Worm (Caenorhabditis elegans) whole organism, mixed stage, embryonic: ENCODE measurements around the gene F59D12.3.

Experiments
- M03D4.4 ChIP-seq: sonication (generic microtip); optimal IDR thresholded peaks from 2 replicates; lab custom pipeline; 2017; ENCODE audit warnings: mild to moderate bottlenecking, missing genetic modification characterization, missing compliant biosample characterization
- bed-3 ChIP-seq: fragments of 200-800 bp; sonication (Bioruptor generic); optimal IDR thresholded peaks from 3 replicates; lab custom pipeline; 2018; ENCODE audit warnings: mild to moderate bottlenecking, missing genetic modification characterization, moderate library complexity, missing compliant biosample characterization
- blmp-1 ChIP-seq: fragments of 150-350 bp; optimal IDR thresholded peaks from 2 replicates; lab custom pipeline; 2014; ENCODE audit warnings: missing biosample characterization, missing genetic modification characterization
- ces-1 ChIP-seq: fragments of 150-350 bp; optimal IDR thresholded peaks from 2 replicates; lab custom pipeline; 2014; ENCODE audit warnings: missing biosample characterization, missing genetic modification reagents, missing genetic modification characterization
- cnd-1 ChIP-seq: fragments of 200-800 bp; sonication (Bioruptor generic); optimal IDR thresholded peaks from 2 replicates; lab custom pipeline; 2018; ENCODE audit warnings: mild to moderate bottlenecking, missing genetic modification characterization, missing compliant biosample characterization
- elt-1 ChIP-seq: sonication (generic microtip); optimal IDR thresholded peaks from 2 replicates; lab custom pipeline; 2017; ENCODE audit warnings: missing genetic modification characterization, mild to moderate bottlenecking, missing compliant biosample characterization, antibody characterized with exemption, moderate library complexity, borderline replicate concordance; ENCODE audit not compliant: insufficient read depth
- elt-3 ChIP-seq: fragments of 150-350 bp; optimal IDR thresholded peaks from 2 replicates; lab custom pipeline; 2014; ENCODE audit warnings: missing biosample characterization, missing genetic modification characterization
- flh-1 ChIP-seq: fragments of 200-800 bp; sonication (Bioruptor generic); optimal IDR thresholded peaks from 2 replicates; lab custom pipeline; 2018; ENCODE audit warnings: mild to moderate bottlenecking, missing genetic modification characterization, moderate library complexity, missing compliant biosample characterization
- ham-2 ChIP-seq: fragments of 200-800 bp; sonication (Bioruptor generic); optimal IDR thresholded peaks from 2 replicates; lab custom pipeline; 2018; ENCODE audit warnings: mild to moderate bottlenecking, missing genetic modification characterization, missing compliant biosample characterization
- hlh-1 ChIP-seq: fragments of 150-350 bp; optimal IDR thresholded peaks from 2 replicates; lab custom pipeline; 2014; ENCODE audit warnings: missing biosample characterization, missing genetic modification reagents, missing genetic modification characterization
- lin-13 ChIP-seq: fragments of 150-350 bp; optimal IDR thresholded peaks from 2 replicates; lab custom pipeline; 2014; ENCODE audit warnings: missing biosample characterization, missing genetic modification characterization
- lin-32 ChIP-seq: fragments of 200-800 bp; sonication (Bioruptor generic); optimal IDR thresholded peaks from 2 replicates; lab custom pipeline; 2018; ENCODE audit warnings: mild to moderate bottlenecking, missing genetic modification characterization, missing compliant biosample characterization
- lsy-2 ChIP-seq: fragments of 150-350 bp; optimal IDR thresholded peaks from 2 replicates; lab custom pipeline; 2014; ENCODE audit warnings: missing biosample characterization, missing genetic modification characterization
- mab-5 ChIP-seq: fragments of 150-350 bp; optimal IDR thresholded peaks from 2 replicates; lab custom pipeline; 2014; ENCODE audit warnings: missing biosample characterization, missing genetic modification characterization
- mep-1 ChIP-seq: fragments of 150-350 bp; optimal IDR thresholded peaks from 2 replicates; lab custom pipeline; 2017; ENCODE audit warnings: missing biosample characterization, missing genetic modification reagents, missing genetic modification characterization, inconsistent platforms
- mls-2 ChIP-seq: sonication (generic microtip); optimal IDR thresholded peaks from 2 replicates; lab custom pipeline; 2016; ENCODE audit warnings: mild to moderate bottlenecking, missing genetic modification characterization, moderate library complexity, missing compliant biosample characterization
- nhr-12 ChIP-seq: fragments of 150-350 bp; optimal IDR thresholded peaks from 2 replicates; lab custom pipeline; 2014; ENCODE audit warnings: missing biosample characterization, missing genetic modification characterization
- nhr-2 ChIP-seq: fragments of 150-350 bp; optimal IDR thresholded peaks from 2 replicates; lab custom pipeline; 2014; ENCODE audit warnings: missing biosample characterization, missing genetic modification characterization
- nhr-28 ChIP-seq: fragments of 150-350 bp; optimal IDR thresholded peaks from 2 replicates; lab custom pipeline; 2014; ENCODE audit warnings: missing biosample characterization, missing genetic modification characterization
- pha-4 ChIP-seq: fragments of 150-350 bp; optimal IDR thresholded peaks from 2 replicates; lab custom pipeline; 2018; ENCODE audit warnings: missing biosample characterization, missing genetic modification reagents, missing genetic modification characterization
- snpc-4 ChIP-seq: fragments of 150-350 bp; optimal IDR thresholded peaks from 2 replicates; lab custom pipeline; 2014; ENCODE audit warnings: missing biosample characterization, missing genetic modification characterization
- sptf-1 ChIP-seq: sonication (generic microtip); optimal IDR thresholded peaks from 2 replicates; lab custom pipeline; 2017; ENCODE audit warnings: mild to moderate bottlenecking, missing genetic modification characterization, moderate library complexity, missing compliant biosample characterization
- tbx-8 ChIP-seq: fragments of 200-800 bp; sonication (Bioruptor generic); optimal IDR thresholded peaks from 2 replicates; lab custom pipeline; 2018; ENCODE audit warnings: mild to moderate bottlenecking, missing genetic modification characterization, moderate library complexity, missing compliant biosample characterization
- unc-120 ChIP-seq: sonication (generic microtip); optimal IDR thresholded peaks from 2 replicates; lab custom pipeline; 2017; ENCODE audit warnings: missing genetic modification characterization, missing compliant biosample characterization; ENCODE audit not compliant: poor library complexity, severe bottlenecking
- unc-39 ChIP-seq: fragments of 150-350 bp; optimal IDR thresholded peaks from 2 replicates; lab custom pipeline; 2014; ENCODE audit warnings: missing biosample characterization, missing genetic modification characterization
- zip-8 ChIP-seq: fragments of 150-350 bp; optimal IDR thresholded peaks from 2 replicates; lab custom pipeline; 2014; ENCODE audit warnings: missing biosample characterization, missing genetic modification characterization
- ztf-11 ChIP-seq: fragments of 150-350 bp; optimal IDR thresholded peaks from 2 replicates; lab custom pipeline; 2014; ENCODE audit warnings: missing biosample characterization, missing genetic modification characterization

Gene F59D12.3

ce11 chrX:15600512-15601117 is 50.2 kb downstream of the F59D12.3 start, which contains the start of gene ent-2:
Gene ent-2 (plus strand): TSS chrX:15601067.
- TF ChIP-seq unc-120 (tag; lab: Kevin White, UChicago) (peak; percentile 11), mls-2 (tag; lab: Kevin White, UChicago) (peak; percentile 40), mep-1 (tag; lab: Kevin White, UChicago) (peak; percentile 69), ham-2 (GFP tag; lab: Kevin White, UChicago) (peak; percentile 16), blmp-1 (tag; lab: Kevin White, UChicago) (no peak), lin-32 (GFP tag; lab: Kevin White, UChicago) (no peak), nhr-28 (tag; lab: Kevin White, UChicago) (no peak), nhr-2 (tag; lab: Kevin White, UChicago) (peak; percentile 33), M03D4.4 (tag; lab: Kevin White, UChicago) (peak; percentile 34), zip-8 (peak; percentile 45), cnd-1 (peak; percentile 13), hlh-1 (tag; lab: Kevin White, UChicago) (peak; percentile 8)

- TF ChIP-seq flh-1 (GFP tag; lab: Kevin White, UChicago) (no peak), ces-1 (no peak), nhr-28 (tag; lab: Kevin White, UChicago) (no peak), zip-8 (no peak), nhr-12 (tag; lab: Kevin White, UChicago) (no peak), blmp-1 (tag; lab: Kevin White, UChicago) (no peak), elt-3 (no peak), ztf-11 (tag; lab: Kevin White, UChicago) (no peak), lsy-2 (tag; lab: Kevin White, UChicago) (no peak)
Measured at ce11 chrX:15599925-15600324, 50.8 kb downstream of the F59D12.3 start.

ce11 chrX:15598661-15599384 is 51.9 kb downstream of the F59D12.3 start:
- TF ChIP-seq cnd-1 = no peak
- TF ChIP-seq tbx-8 (GFP tag; lab: Kevin White, UChicago) = no peak
- TF ChIP-seq ham-2 (GFP tag; lab: Kevin White, UChicago) = no peak
- TF ChIP-seq blmp-1 (tag; lab: Kevin White, UChicago) = no peak
- TF ChIP-seq sptf-1 (tag; lab: Kevin White, UChicago) = no peak
- no peak for TF ChIP-seq snpc-4
- TF ChIP-seq zip-8 = no peak
- TF ChIP-seq unc-39 (tag; lab: Kevin White, UChicago) = no peak
- no peak for TF ChIP-seq mls-2 (tag; lab: Kevin White, UChicago)
- TF ChIP-seq elt-1 = no peak
- no peak for TF ChIP-seq mab-5 (tag; lab: Kevin White, UChicago)
- TF ChIP-seq nhr-28 (tag; lab: Kevin White, UChicago) = no peak
- TF ChIP-seq lin-32 (GFP tag; lab: Kevin White, UChicago) = no peak
- no peak for TF ChIP-seq M03D4.4 (tag; lab: Kevin White, UChicago)
- no peak for TF ChIP-seq lin-13 (tag; lab: Kevin White, UChicago)
- no peak for TF ChIP-seq ztf-11 (tag; lab: Kevin White, UChicago)
- TF ChIP-seq ces-1 = no peak
- TF ChIP-seq unc-120 (tag; lab: Kevin White, UChicago) = no peak
- TF ChIP-seq pha-4 (tag; lab: Kevin White, UChicago) = no peak
- no peak for TF ChIP-seq bed-3 (GFP tag; lab: Kevin White, UChicago)
